Worm (Caenorhabditis elegans) whole organism, L4/young adult: ENCODE measurements around the gene twk-3.

Experiments used
- dao-5 ChIP-seq: sonication (generic microtip); optimal IDR thresholded peaks from 2 replicates; lab custom pipeline; 2016; ENCODE audit warnings: missing genotype, missing genetic modification characterization, moderate library complexity, missing compliant biosample characterization
- him-1 ChIP-seq: sonication (generic microtip); optimal IDR thresholded peaks from 2 replicates; lab custom pipeline; 2016; ENCODE audit warnings: missing genotype, missing genetic modification reagents, missing genetic modification characterization, missing compliant biosample characterization

DNA sequence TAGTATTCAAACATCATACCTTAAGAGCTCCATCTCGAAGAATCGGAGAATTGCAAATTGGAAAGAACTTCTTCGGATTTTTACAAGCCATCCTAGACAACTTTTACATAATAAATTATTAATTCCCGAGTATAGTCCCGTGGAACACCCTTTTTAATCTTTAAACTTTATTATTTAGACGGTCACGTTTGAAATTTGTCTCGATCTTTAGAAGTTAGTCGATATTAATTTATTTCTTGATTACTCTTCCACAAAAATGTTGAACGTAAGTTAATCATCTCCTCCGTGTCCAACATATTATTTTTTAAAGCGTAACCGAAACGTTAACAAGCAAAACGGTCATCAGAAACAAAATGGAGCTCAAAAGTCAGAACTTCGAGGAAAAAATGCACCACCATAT lies 39.1 kb downstream of the twk-3 start, which contains the start of the genes decr-1.3 and T05C12.1:
- no peak for TF ChIP-seq him-1 (tag; lab: Kevin White, UChicago)
- no peak for TF ChIP-seq dao-5 (tag; lab: Kevin White, UChicago)
